Worm (Caenorhabditis elegans) whole organism, late embryonic: Measurements from ENCODE around the gene lgc-55.

ENCODE experiments used
- C38D4.7 ChIP-seq: fragments of 200-800 bp; sonication (Bioruptor generic); optimal IDR thresholded peaks from 2 replicates; lab custom pipeline; 2018; ENCODE audit warnings: mild to moderate bottlenecking, missing genetic modification characterization, moderate library complexity, missing compliant biosample characterization
- F13H6.1 ChIP-seq: sonication (generic microtip); optimal IDR thresholded peaks from 2 replicates; lab custom pipeline; 2016; ENCODE audit warnings: missing genetic modification characterization, missing compliant biosample characterization
- Y22D7AL.16 ChIP-seq: sonication (generic microtip); optimal IDR thresholded peaks from 2 replicates; lab custom pipeline; 2016; ENCODE audit warnings: missing genetic modification characterization, missing compliant biosample characterization
- ceh-18 ChIP-seq: sonication (generic microtip); optimal IDR thresholded peaks from 2 replicates; lab custom pipeline; 2016; ENCODE audit warnings: missing genetic modification characterization, missing compliant biosample characterization
- ceh-45 ChIP-seq: fragments of 200-800 bp; sonication (Bioruptor generic); IDR thresholded peaks from 2 replicates; pipeline ENCODE4 v1.3.6; 2022; ENCODE audit warnings: missing genetic modification reagents, missing genetic modification characterization, missing compliant biosample characterization
- hlh-15 ChIP-seq: sonication (generic microtip); optimal IDR thresholded peaks from 2 replicates; lab custom pipeline; 2016; ENCODE audit warnings: missing genetic modification characterization, missing compliant biosample characterization
- nfya-1 ChIP-seq: sonication (generic microtip); optimal IDR thresholded peaks from 2 replicates; lab custom pipeline; 2017; ENCODE audit warnings: missing genetic modification characterization, mild to moderate bottlenecking, missing compliant biosample characterization, antibody characterized with exemption, moderate library complexity
- pag-3 ChIP-seq: sonication (generic microtip); optimal IDR thresholded peaks from 2 replicates; lab custom pipeline; 2016; ENCODE audit warnings: missing compliant biosample characterization, missing genetic modification characterization, borderline replicate concordance
- pha-2 ChIP-seq: sonication (generic microtip); optimal IDR thresholded peaks from 2 replicates; lab custom pipeline; 2017; ENCODE audit warnings: mild to moderate bottlenecking, missing genetic modification characterization, missing compliant biosample characterization
- pha-4 ChIP-seq: fragments of 150-350 bp; optimal IDR thresholded peaks from 2 replicates; lab custom pipeline; 2018; ENCODE audit warnings: missing biosample characterization, missing genetic modification reagents, missing genetic modification characterization
- rnt-1 ChIP-seq: sonication (generic microtip); optimal IDR thresholded peaks from 2 replicates; lab custom pipeline; 2016; ENCODE audit warnings: missing genetic modification characterization, missing compliant biosample characterization
- unc-55 ChIP-seq: sonication (generic microtip); optimal IDR thresholded peaks from 2 replicates; lab custom pipeline; 2017; ENCODE audit warnings: missing biosample characterization, missing genetic modification reagents, missing genetic modification characterization

ce11 chrV:19997481-19997880, 25.4 kb upstream of the lgc-55 start:
- TF ChIP-seq hlh-15 (tag; lab: Kevin White, UChicago) (no peak), ceh-18 (tag; lab: Kevin White, UChicago) (no peak), pha-4 (tag; lab: Kevin White, UChicago) (no peak), ceh-45 (GFP tag; lab: Robert Waterston, UW) (no peak), unc-55 (GFP tag; lab: Kevin White, UChicago) (no peak), F13H6.1 (tag; lab: Kevin White, UChicago) (no peak), pag-3 (no peak), C38D4.7 (GFP tag; lab: Kevin White, UChicago) (no peak), rnt-1 (no peak), nfya-1 (tag; lab: Kevin White, UChicago) (no peak), pha-2 (tag; lab: Kevin White, UChicago) (no peak), Y22D7AL.16 (tag; lab: Kevin White, UChicago) (no peak)
